Worm (Caenorhabditis elegans) whole organism, L2 larva: ENCODE measurements around the gene K09D9.14.

Source experiments
- F13H6.1 ChIP-seq: sonication (generic microtip); optimal IDR thresholded peaks from 2 replicates; lab custom pipeline; 2016; ENCODE audit warnings: missing genetic modification characterization, missing compliant biosample characterization
- alr-1 ChIP-seq: fragments of 150-350 bp; optimal IDR thresholded peaks from 2 replicates; lab custom pipeline; 2014; ENCODE audit warnings: missing biosample characterization, missing genetic modification characterization
- ama-1 ChIP-seq: fragments of 150-350 bp; optimal IDR thresholded peaks from 2 replicates; lab custom pipeline; 2018; ENCODE audit warnings: inconsistent platforms
- egl-27 ChIP-seq: sonication (generic microtip); optimal IDR thresholded peaks from 3 replicates; lab custom pipeline; 2017; ENCODE audit warnings: missing biosample characterization, missing genetic modification reagents, missing genetic modification characterization
- lin-11 ChIP-seq: fragments of 150-350 bp; sonication (generic microtip); optimal IDR thresholded peaks from 2 replicates; lab custom pipeline; 2014; ENCODE audit warnings: missing biosample characterization, missing genetic modification characterization, inconsistent platforms, mixed read lengths
- lin-13 ChIP-seq: fragments of 150-350 bp; optimal IDR thresholded peaks from 2 replicates; lab custom pipeline; 2014; ENCODE audit warnings: missing biosample characterization, missing genetic modification reagents, missing genetic modification characterization
- nhr-12 ChIP-seq: fragments of 150-350 bp; optimal IDR thresholded peaks from 2 replicates; lab custom pipeline; 2014; ENCODE audit warnings: missing biosample characterization, missing genetic modification characterization
- nhr-237 ChIP-seq: fragments of 150-350 bp; optimal IDR thresholded peaks from 2 replicates; lab custom pipeline; 2014; ENCODE audit warnings: missing biosample characterization, missing genetic modification characterization
- sem-4 ChIP-seq: fragments of 150-350 bp; optimal IDR thresholded peaks from 2 replicates; lab custom pipeline; 2014; ENCODE audit warnings: missing biosample characterization, missing genetic modification reagents, missing genetic modification characterization
- sma-3 ChIP-seq: sonication (generic microtip); optimal IDR thresholded peaks from 2 replicates; lab custom pipeline; 2016; ENCODE audit warnings: missing genetic modification reagents, missing genetic modification characterization, missing compliant biosample characterization
- snpc-4 ChIP-seq: fragments of 150-350 bp; optimal IDR thresholded peaks from 2 replicates; lab custom pipeline; 2014; ENCODE audit warnings: missing biosample characterization, missing genetic modification characterization
- zag-1 ChIP-seq: fragments of 150-350 bp; optimal IDR thresholded peaks from 2 replicates; lab custom pipeline; 2014; ENCODE audit warnings: missing biosample characterization, missing genetic modification characterization
- ztf-11 ChIP-seq: sonication (generic microtip); optimal IDR thresholded peaks from 2 replicates; lab custom pipeline; 2017; ENCODE audit warnings: missing biosample characterization, missing genetic modification characterization

DNA sequence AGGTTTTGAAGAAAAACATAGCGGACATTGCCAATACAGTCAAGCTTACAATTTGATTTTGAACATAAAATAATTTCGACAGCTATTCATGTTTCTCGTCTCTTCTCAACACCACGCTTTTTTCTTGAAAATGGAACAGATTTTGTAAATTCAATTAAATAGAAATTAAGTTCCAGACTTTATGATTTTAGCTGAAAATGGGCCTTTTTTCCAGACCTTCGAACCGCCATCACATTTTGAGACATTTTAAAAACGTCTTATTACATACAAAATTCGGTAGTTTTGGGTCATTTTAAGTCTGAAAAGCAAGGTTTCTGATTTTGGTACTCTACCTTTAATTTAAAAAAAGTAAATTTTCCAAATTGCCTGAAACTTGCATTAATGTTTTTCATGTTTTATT lies 16.4 kb upstream of the K09D9.14 start, which contains the start of gene C49G7.12:
- no peak for TF ChIP-seq F13H6.1
- TF ChIP-seq sma-3 (GFP tag; lab: Kevin White, UChicago): no peak
- no peak for TF ChIP-seq snpc-4 (tag; lab: Kevin White, UChicago)
- TF ChIP-seq ama-1 (lab: Kevin White, UChicago): no peak
- TF ChIP-seq lin-13 (GFP tag; lab: Kevin White, UChicago): no peak
- no peak for TF ChIP-seq lin-11 (tag; lab: Kevin White, UChicago)
- no peak for TF ChIP-seq alr-1
- TF ChIP-seq egl-27: no peak
- TF ChIP-seq zag-1 (tag; lab: Kevin White, UChicago): no peak
- TF ChIP-seq nhr-237: no peak
- no peak for TF ChIP-seq ztf-11
- TF ChIP-seq nhr-12 (tag; lab: Kevin White, UChicago): no peak
- TF ChIP-seq sem-4 (tag; lab: Kevin White, UChicago): no peak
